Fruit fly (Drosophila melanogaster): ENCODE measurements around the gene DIP-gamma.

dm6 chr3R:28904816-28905435, 65.2 kb downstream of the DIP-gamma start:
- peak; percentile 27 for TF ChIP-seq CG6765 (GFP tag; optimal IDR thresholded peaks at IDR 0.05)
- peak; percentile 96 for TF ChIP-seq grau (tag; optimal IDR thresholded peaks at IDR 0.05)
- TF ChIP-seq kah (GFP tag; optimal IDR thresholded peaks at IDR 0.05) = no peak
- TF ChIP-seq CG43689 (GFP tag; IDR thresholded peaks at IDR 0.05) = peak; percentile 62
- TF ChIP-seq Hr78 (GFP tag; optimal IDR thresholded peaks at IDR 0.05) = no peak
- TF ChIP-seq CG17568 (GFP tag; optimal IDR thresholded peaks at IDR 0.05) = no peak
- peak; percentile 88 for TF ChIP-seq CG13624 (GFP tag; optimal IDR thresholded peaks at IDR 0.05)
- no peak for TF ChIP-seq mld (GFP tag; IDR thresholded peaks at IDR 0.05; ENCODE audit: partially characterized antibody)
- no peak for TF ChIP-seq Trl (optimal IDR thresholded peaks at IDR 0.05)
- peak; percentile 77 for TF ChIP-seq Trl (GFP tag; optimal IDR thresholded peaks at IDR 0.05)
- no peak for TF ChIP-seq CG17186 (GFP tag; optimal IDR thresholded peaks at IDR 0.05)

Data from whole organism, embryonic.